Fruit fly (Drosophila melanogaster): ENCODE measurements around the gene pzg.

Gene pzg

DNA sequence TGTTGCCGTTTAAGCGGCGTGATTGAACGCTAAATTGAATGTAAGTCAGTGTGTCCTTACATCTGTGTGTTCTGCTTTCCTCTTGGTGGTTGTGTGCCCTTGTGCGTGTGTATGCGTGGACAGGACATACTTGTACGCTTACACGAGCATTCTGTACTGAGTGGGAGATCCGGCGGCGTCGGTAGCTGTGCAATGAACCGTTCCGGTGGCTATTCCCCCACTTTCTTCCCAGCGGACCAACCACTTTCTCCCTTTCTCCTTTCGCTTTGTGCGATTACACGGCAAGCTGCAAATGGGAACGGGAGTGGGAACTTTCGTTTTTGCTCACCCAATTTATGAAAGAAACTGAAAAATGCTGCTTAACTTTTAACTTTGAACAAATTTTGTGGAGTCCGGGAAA is 38.8 kb downstream of the pzg start:
- TF ChIP-seq crol (GFP tag; IDR thresholded peaks at IDR 0.05): no peak
- 0 out of 3 replicates have a peak, but pooled peaks have one; percentile 54 for TF ChIP-seq CG11456 (GFP tag; IDR thresholded peaks at IDR 0.05)
- TF ChIP-seq CG7271 (tag; optimal IDR thresholded peaks at IDR 0.05): no peak
- TF ChIP-seq ken (GFP tag; IDR thresholded peaks at IDR 0.05): 0 out of 3 replicates have a peak, but pooled peaks have one; percentile 6
- peak; percentile 50 for TF ChIP-seq Ets65A (GFP tag)
- 0 out of 2 replicates have a peak, but pooled peaks have one; percentile 2 for TF ChIP-seq Dref (GFP tag; IDR thresholded peaks at IDR 0.05)

DNA sequence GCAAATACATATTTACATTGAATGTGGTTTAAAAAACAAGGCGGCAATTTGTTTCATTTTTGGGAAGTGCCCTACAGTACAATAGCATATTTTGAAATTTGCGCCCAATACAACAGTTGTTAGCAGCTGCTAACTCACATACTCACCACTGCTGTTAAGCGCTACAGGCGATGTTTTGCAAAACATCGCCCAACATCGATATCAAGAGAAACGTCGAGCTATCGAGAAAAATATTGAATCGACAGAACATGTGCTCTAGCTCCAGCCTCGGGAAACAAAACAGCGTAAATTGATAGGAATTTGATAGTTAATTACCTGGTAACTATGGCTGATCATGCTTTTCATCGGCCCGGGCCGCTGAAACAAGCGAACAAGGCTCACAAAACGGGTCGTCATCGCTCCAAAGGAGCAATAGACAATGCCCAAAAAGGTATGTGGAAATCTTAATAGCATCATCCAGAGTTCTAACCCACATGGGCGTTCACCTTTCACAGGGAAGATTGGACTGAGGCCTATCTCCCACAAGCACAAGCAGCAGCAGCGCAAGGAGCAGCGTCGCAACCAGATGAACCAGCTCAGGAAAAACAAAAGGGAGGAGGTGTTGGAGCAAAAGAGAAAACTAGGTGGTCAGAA is 49.2 kb downstream of the pzg start, which contains the start of gene Tsr1:
TSS of gene Tsr1 (plus strand) at position 217 of the 633 bp plus-strand sequence.
- TF ChIP-seq lmd (GFP tag; IDR thresholded peaks at IDR 0.05): no peak
- TF ChIP-seq al (GFP tag; IDR thresholded peaks at IDR 0.05): no peak
- TF ChIP-seq BEAF-32 (GFP tag; optimal IDR thresholded peaks at IDR 0.05): peak; percentile 82
- peak; percentile 94 for TF ChIP-seq CG34224 (GFP tag; IDR thresholded peaks at IDR 0.05; ENCODE audit: partially characterized antibody)
- TF ChIP-seq gfzf (GFP tag; optimal IDR thresholded peaks at IDR 0.05): peak; percentile 19
- TF ChIP-seq dm (GFP tag; optimal IDR thresholded peaks at IDR 0.05): peak; percentile 96
- peak; percentile 70 for TF ChIP-seq inv (GFP tag; IDR thresholded peaks at IDR 0.05; ENCODE audit: partially characterized antibody)
- TF ChIP-seq ato (GFP tag; IDR thresholded peaks at IDR 0.05; ENCODE audit: partially characterized antibody): peak; percentile 83; the same call in 1 of the 2 replicates
- TF ChIP-seq crp (GFP tag; optimal IDR thresholded peaks at IDR 0.05): peak in 1 of 2 experiments; percentile 52
- peak; percentile 14; the same call in 1 of the 2 replicates for TF ChIP-seq Rfx (GFP tag; IDR thresholded peaks at IDR 0.05)
- no peak for TF ChIP-seq CG6654 (GFP tag; optimal IDR thresholded peaks at IDR 0.05)
- no peak for TF ChIP-seq CG15479 (GFP tag; optimal IDR thresholded peaks at IDR 0.05)
- TF ChIP-seq Sin3A (optimal IDR thresholded peaks at IDR 0.05): peak; percentile 24
- no peak for TF ChIP-seq zf30C (GFP tag; optimal IDR thresholded peaks at IDR 0.05)
- peak; percentile 94 for TF ChIP-seq chinmo (GFP tag; IDR thresholded peaks at IDR 0.05; ENCODE audit: partially characterized antibody)
- TF ChIP-seq CG13287 (GFP tag; IDR thresholded peaks at IDR 0.05; ENCODE audit: partially characterized antibody): peak; percentile 94
- TF ChIP-seq CG16813 (GFP tag; IDR thresholded peaks at IDR 0.05; ENCODE audit: partially characterized antibody): peak; percentile 81
- TF ChIP-seq hkb (optimal IDR thresholded peaks at IDR 0.05): no peak
- no peak for TF ChIP-seq hkb (GFP tag; IDR thresholded peaks at IDR 0.05)
- no peak for TF ChIP-seq gsb-n (tag; optimal IDR thresholded peaks at IDR 0.05)
- peak; percentile 83 for TF ChIP-seq nerfin-2 (GFP tag; IDR thresholded peaks at IDR 0.05; ENCODE audit: partially characterized antibody)
- TF ChIP-seq bbx (GFP tag; IDR thresholded peaks at IDR 0.05; ENCODE audit: partially characterized antibody): peak; percentile 92
- no peak for TF ChIP-seq CG31224 (GFP tag; IDR thresholded peaks at IDR 0.05)
- peak; percentile 12 for TF ChIP-seq CG9797 (GFP tag; optimal IDR thresholded peaks at IDR 0.05)
- TF ChIP-seq knrl (GFP tag; IDR thresholded peaks at IDR 0.05; ENCODE audit: partially characterized antibody): peak; percentile 76; the same call in 2 of the 3 replicates
- peak; percentile 55; the same call in 1 of the 3 replicates for TF ChIP-seq hb (GFP tag; IDR thresholded peaks at IDR 0.05; ENCODE audit: partially characterized antibody)
- TF ChIP-seq CG14710 (tag; optimal IDR thresholded peaks at IDR 0.05): no peak
- no peak for TF ChIP-seq gem (tag; optimal IDR thresholded peaks at IDR 0.05)
- TF ChIP-seq CG2116 (GFP tag; optimal IDR thresholded peaks at IDR 0.05): peak; percentile 68
- TF ChIP-seq CG42726 (GFP tag; IDR thresholded peaks at IDR 0.05; ENCODE audit: partially characterized antibody): peak; percentile 83
- peak; percentile 80 for TF ChIP-seq HLH4C (GFP tag; IDR thresholded peaks at IDR 0.05; ENCODE audit: partially characterized antibody)
- no peak for TF ChIP-seq CG1647 (GFP tag; optimal IDR thresholded peaks at IDR 0.05)
- peak; percentile 90 for TF ChIP-seq unc-4 (GFP tag; IDR thresholded peaks at IDR 0.05; ENCODE audit: partially characterized antibody)
- no peak for TF ChIP-seq B-H2 (GFP tag; optimal IDR thresholded peaks at IDR 0.05)
- no peak for TF ChIP-seq CG15269 (tag; optimal IDR thresholded peaks at IDR 0.05)
- TF ChIP-seq CG2120 (GFP tag; optimal IDR thresholded peaks at IDR 0.05): no peak
- peak; percentile 32 for TF ChIP-seq CG4617 (GFP tag; optimal IDR thresholded peaks at IDR 0.05; ENCODE audit: borderline replicate concordance)
- peak; percentile 85 for TF ChIP-seq sna (GFP tag; IDR thresholded peaks at IDR 0.05; ENCODE audit: partially characterized antibody)
- TF ChIP-seq her (GFP tag; optimal IDR thresholded peaks at IDR 0.05): peak; percentile 39
- TF ChIP-seq Opbp (GFP tag; IDR thresholded peaks at IDR 0.05; ENCODE audit: partially characterized antibody): peak; percentile 89

All from whole organism, embryonic.